Worm (Caenorhabditis elegans) whole organism, late embryonic: ENCODE data around the gene clec-10.

Experiments used
- C08G9.2 ChIP-seq: sonication (generic microtip); optimal IDR thresholded peaks from 2 replicates; lab custom pipeline; 2016; ENCODE audit warnings: mild to moderate bottlenecking, missing genetic modification characterization, moderate library complexity, missing compliant biosample characterization
- F13H6.1 ChIP-seq: sonication (generic microtip); optimal IDR thresholded peaks from 2 replicates; lab custom pipeline; 2016; ENCODE audit warnings: missing genetic modification characterization, missing compliant biosample characterization
- K09A11.1 ChIP-seq: sonication (generic microtip); optimal IDR thresholded peaks from 2 replicates; lab custom pipeline; 2017; ENCODE audit warnings: antibody characterized with exemption, mild to moderate bottlenecking, missing genetic modification characterization, missing compliant biosample characterization; ENCODE audit not compliant: insufficient read depth
- Y22D7AL.16 ChIP-seq: sonication (generic microtip); optimal IDR thresholded peaks from 2 replicates; lab custom pipeline; 2016; ENCODE audit warnings: missing genetic modification characterization, missing compliant biosample characterization
- ama-1 ChIP-seq: fragments of 150-350 bp; optimal IDR thresholded peaks from 2 replicates; lab custom pipeline; 2014
- ceh-18 ChIP-seq: sonication (generic microtip); optimal IDR thresholded peaks from 2 replicates; lab custom pipeline; 2016; ENCODE audit warnings: missing genetic modification characterization, missing compliant biosample characterization
- ceh-22 ChIP-seq: sonication (generic microtip); optimal IDR thresholded peaks from 2 replicates; lab custom pipeline; 2017; ENCODE audit warnings: missing biosample characterization, missing genetic modification characterization
- ceh-24 ChIP-seq: sonication (generic microtip); optimal IDR thresholded peaks from 2 replicates; lab custom pipeline; 2016; ENCODE audit warnings: mild to moderate bottlenecking, missing genetic modification characterization, missing compliant biosample characterization
- ceh-45 ChIP-seq: fragments of 200-800 bp; sonication (Bioruptor generic); IDR thresholded peaks from 2 replicates; pipeline ENCODE4 v1.3.6; 2022; ENCODE audit warnings: missing genetic modification reagents, missing genetic modification characterization, missing compliant biosample characterization
- che-1 ChIP-seq: sonication (generic microtip); optimal IDR thresholded peaks from 2 replicates; lab custom pipeline; 2016; ENCODE audit warnings: mild to moderate bottlenecking, missing genetic modification characterization, missing compliant biosample characterization
- elt-4 ChIP-seq: sonication (generic microtip); optimal IDR thresholded peaks from 2 replicates; lab custom pipeline; 2016; ENCODE audit warnings: missing genetic modification characterization, missing compliant biosample characterization
- ets-4 ChIP-seq: sonication (generic microtip); optimal IDR thresholded peaks from 2 replicates; lab custom pipeline; 2016; ENCODE audit warnings: missing genetic modification characterization, missing compliant biosample characterization
- eyg-1 ChIP-seq: sonication (generic microtip); optimal IDR thresholded peaks from 2 replicates; lab custom pipeline; 2016; ENCODE audit warnings: missing genotype, missing genetic modification characterization, missing compliant biosample characterization
- fax-1 ChIP-seq: sonication (generic microtip); optimal IDR thresholded peaks from 2 replicates; lab custom pipeline; 2016; ENCODE audit warnings: missing genotype, missing genetic modification characterization, missing compliant biosample characterization
- fkh-10 ChIP-seq: fragments of 150-350 bp; optimal IDR thresholded peaks from 2 replicates; lab custom pipeline; 2014; ENCODE audit warnings: missing biosample characterization, missing genetic modification reagents, missing genetic modification characterization
- fkh-6 ChIP-seq: sonication (generic microtip); optimal IDR thresholded peaks from 2 replicates; lab custom pipeline; 2016; ENCODE audit warnings: missing genetic modification characterization, missing compliant biosample characterization
- gmeb-2 ChIP-seq: sonication (generic microtip); optimal IDR thresholded peaks from 2 replicates; lab custom pipeline; 2016; ENCODE audit warnings: missing genetic modification characterization, inconsistent platforms, missing compliant biosample characterization
- hlh-13 ChIP-seq: fragments of 200-800 bp; sonication (Bioruptor generic); optimal IDR thresholded peaks from 2 replicates; lab custom pipeline; 2018; ENCODE audit warnings: mild to moderate bottlenecking, missing genetic modification characterization, missing compliant biosample characterization
- hlh-15 ChIP-seq: sonication (generic microtip); optimal IDR thresholded peaks from 2 replicates; lab custom pipeline; 2016; ENCODE audit warnings: missing genetic modification characterization, missing compliant biosample characterization
- lim-6 ChIP-seq: sonication (generic microtip); optimal IDR thresholded peaks from 2 replicates; lab custom pipeline; 2016; ENCODE audit warnings: missing genetic modification characterization, missing compliant biosample characterization
- lin-11 ChIP-seq: fragments of 200-800 bp; sonication (Bioruptor generic); optimal IDR thresholded peaks from 2 replicates; lab custom pipeline; 2018; ENCODE audit warnings: mild to moderate bottlenecking, missing genetic modification characterization, missing compliant biosample characterization
- madf-2 ChIP-seq: sonication (generic microtip); optimal IDR thresholded peaks from 2 replicates; lab custom pipeline; 2017; ENCODE audit warnings: missing genetic modification characterization, missing compliant biosample characterization
- mec-3 ChIP-seq: sonication (generic microtip); optimal IDR thresholded peaks from 2 replicates; lab custom pipeline; 2016; ENCODE audit warnings: borderline replicate concordance, missing genetic modification characterization, missing compliant biosample characterization
- nfya-1 ChIP-seq: sonication (generic microtip); optimal IDR thresholded peaks from 2 replicates; lab custom pipeline; 2017; ENCODE audit warnings: missing genetic modification characterization, mild to moderate bottlenecking, missing compliant biosample characterization, antibody characterized with exemption, moderate library complexity
- pag-3 ChIP-seq: sonication (generic microtip); optimal IDR thresholded peaks from 2 replicates; lab custom pipeline; 2016; ENCODE audit warnings: missing compliant biosample characterization, missing genetic modification characterization, borderline replicate concordance
- pax-1 ChIP-seq: fragments of 150-350 bp; optimal IDR thresholded peaks from 2 replicates; lab custom pipeline; 2014; ENCODE audit warnings: missing biosample characterization, missing genetic modification characterization
- pha-2 ChIP-seq: sonication (generic microtip); optimal IDR thresholded peaks from 2 replicates; lab custom pipeline; 2017; ENCODE audit warnings: mild to moderate bottlenecking, missing genetic modification characterization, missing compliant biosample characterization
- pha-4 ChIP-seq: fragments of 150-350 bp; optimal IDR thresholded peaks from 2 replicates; lab custom pipeline; 2018; ENCODE audit warnings: missing biosample characterization, missing genetic modification reagents, missing genetic modification characterization
- pros-1 ChIP-seq: fragments of 150-350 bp; optimal IDR thresholded peaks from 2 replicates; lab custom pipeline; 2014; ENCODE audit warnings: missing biosample characterization, missing genetic modification reagents, missing genetic modification characterization
- sox-2 ChIP-seq: fragments of 200-800 bp; sonication (Bioruptor generic); IDR thresholded peaks from 2 replicates; pipeline ENCODE4 v1.3.6; 2022; ENCODE audit warnings: missing genetic modification reagents, missing genetic modification characterization, missing compliant biosample characterization
- syd-9 ChIP-seq: sonication (generic microtip); optimal IDR thresholded peaks from 2 replicates; lab custom pipeline; 2016; ENCODE audit warnings: mild to moderate bottlenecking, missing genetic modification characterization, moderate library complexity, missing compliant biosample characterization
- ttx-3 ChIP-seq: sonication (generic microtip); optimal IDR thresholded peaks from 2 replicates; lab custom pipeline; 2016; ENCODE audit warnings: missing genetic modification reagents, missing genetic modification characterization, missing compliant biosample characterization
- unc-55 ChIP-seq: sonication (generic microtip); optimal IDR thresholded peaks from 2 replicates; lab custom pipeline; 2017; ENCODE audit warnings: missing biosample characterization, missing genetic modification reagents, missing genetic modification characterization
- unc-86 ChIP-seq: sonication (generic microtip); optimal IDR thresholded peaks from 2 replicates; lab custom pipeline; 2016; ENCODE audit warnings: missing genetic modification characterization, missing compliant biosample characterization

The clec-10 gene

ce11 chrII:370394-370793 is 32.1 kb upstream of the clec-10 start:
- peak; percentile 53 for TF ChIP-seq nfya-1 (tag; lab: Kevin White, UChicago)
- TF ChIP-seq fkh-10 (GFP tag; lab: Kevin White, UChicago) = no peak

ce11 chrII:371549-371948 is 30.9 kb upstream of the clec-10 start:
- TF ChIP-seq C08G9.2 (tag; lab: Kevin White, UChicago) (no peak), pha-2 (tag; lab: Kevin White, UChicago) (no peak), ceh-45 (no peak), che-1 (tag; lab: Kevin White, UChicago) (no peak), mec-3 (tag; lab: Kevin White, UChicago) (no peak), fkh-10 (GFP tag; lab: Kevin White, UChicago) (no peak), unc-55 (GFP tag; lab: Kevin White, UChicago) (no peak), ceh-24 (tag; lab: Kevin White, UChicago) (no peak), pax-1 (tag; lab: Kevin White, UChicago) (no peak), hlh-13 (GFP tag; lab: Kevin White, UChicago) (no peak), syd-9 (tag; lab: Kevin White, UChicago) (no peak), unc-86 (tag; lab: Kevin White, UChicago) (no peak), ets-4 (tag; lab: Kevin White, UChicago) (no peak), gmeb-2 (tag; lab: Kevin White, UChicago) (no peak), pros-1 (tag; lab: Kevin White, UChicago) (no peak), pag-3 (tag; lab: Kevin White, UChicago) (no peak), hlh-15 (tag; lab: Kevin White, UChicago) (no peak), fkh-6 (tag; lab: Kevin White, UChicago) (no peak)

- no peak for TF ChIP-seq F13H6.1 (tag; lab: Kevin White, UChicago)
- no peak for TF ChIP-seq lim-6 (tag; lab: Kevin White, UChicago)
- TF ChIP-seq ceh-22 (tag; lab: Kevin White, UChicago) = no peak
- TF ChIP-seq nfya-1 (tag; lab: Kevin White, UChicago) = peak; percentile 69
- TF ChIP-seq, all 69 proteins: peak for 1
Observed at ce11 chrII:372235-372634, 30.2 kb upstream of the clec-10 start.

ce11 chrII:374950-375349 is 27.5 kb upstream of the clec-10 start, which contains the start of gene C03H5.4:
Gene C03H5.4 (plus strand): TSS chrII:375250.
- TF ChIP-seq elt-4 (tag; lab: Kevin White, UChicago) = no peak
- no peak for TF ChIP-seq fkh-6 (tag; lab: Kevin White, UChicago)
- no peak for TF ChIP-seq madf-2 (tag; lab: Kevin White, UChicago)
- no peak for TF ChIP-seq sox-2
- TF ChIP-seq, all 69 proteins: peak for 0

- TF ChIP-seq ttx-3 (tag; lab: Kevin White, UChicago) (no peak), ceh-18 (tag; lab: Kevin White, UChicago) (no peak), eyg-1 (tag; lab: Kevin White, UChicago) (no peak), ceh-24 (tag; lab: Kevin White, UChicago) (no peak)
Observed at ce11 chrII:378351-378750, 24.1 kb upstream of the clec-10 start, which contains the start of gene C03H5.9. Gene C03H5.9 (plus strand): TSS chrII:378651.

- TF ChIP-seq fax-1 (no peak), ama-1 (lab: Kevin White, UChicago) (no peak), Y22D7AL.16 (tag; lab: Kevin White, UChicago) (no peak), lin-11 (no peak), pha-4 (tag; lab: Kevin White, UChicago) (no peak), K09A11.1 (tag; lab: Kevin White, UChicago) (no peak)
Observed at ce11 chrII:379935-380334, 22.5 kb upstream of the clec-10 start, which contains the start of gene C03H5.7. Gene C03H5.7 (plus strand): TSS chrII:380235.
